Worm (Caenorhabditis elegans) whole organism, young adult: ENCODE measurements around the gene lin-66.

Experiments
- C06A6.2 ChIP-seq: fragments of 200-800 bp; sonication (Bioruptor generic); conservative IDR thresholded peaks from 2 replicates; pipeline ENCODE4 v1.3.6; 2022; ENCODE audit warnings: missing genetic modification characterization, missing compliant biosample characterization
- C17E4.6 ChIP-seq: fragments of 200-800 bp; sonication (Bioruptor generic); IDR thresholded peaks from 2 replicates; pipeline ENCODE4 v1.3.6; 2022; ENCODE audit warnings: missing genetic modification reagents, missing genetic modification characterization, missing compliant biosample characterization
- D2030.7 ChIP-seq: fragments of 200-800 bp; sonication (Bioruptor generic); IDR thresholded peaks from 2 replicates; pipeline ENCODE4 v1.3.6; 2022; ENCODE audit warnings: missing genetic modification reagents, missing genetic modification characterization, missing compliant biosample characterization
- F10E7.11 ChIP-seq: sonication (generic microtip); optimal IDR thresholded peaks from 2 replicates; lab custom pipeline; 2017; ENCODE audit warnings: mild to moderate bottlenecking, missing genetic modification characterization, moderate library complexity, missing compliant biosample characterization
- F23B12.7 ChIP-seq: sonication (generic microtip); optimal IDR thresholded peaks from 2 replicates; lab custom pipeline; 2017; ENCODE audit warnings: missing genetic modification characterization, mild to moderate bottlenecking, missing compliant biosample characterization, antibody characterized with exemption, moderate library complexity; ENCODE audit not compliant: insufficient read depth
- F33H1.4 ChIP-seq: fragments of 200-800 bp; sonication (Bioruptor generic); IDR thresholded peaks from 2 replicates; pipeline ENCODE4 v1.3.6; 2022; ENCODE audit warnings: missing genetic modification reagents, missing genetic modification characterization, missing compliant biosample characterization
- F37B4.10 ChIP-seq: fragments of 200-800 bp; sonication (Bioruptor generic); IDR thresholded peaks from 2 replicates; pipeline ENCODE4 v1.3.6; 2022; ENCODE audit warnings: missing genetic modification characterization, missing compliant biosample characterization
- F39B2.1 ChIP-seq: fragments of 200-800 bp; sonication (Bioruptor generic); IDR thresholded peaks from 2 replicates; pipeline ENCODE4 v1.3.6; 2022; ENCODE audit warnings: missing genetic modification reagents, missing genetic modification characterization, missing compliant biosample characterization
- F49E8.2 ChIP-seq: sonication (generic microtip); optimal IDR thresholded peaks from 3 replicates; lab custom pipeline; 2017; ENCODE audit warnings: missing genetic modification characterization, mild to moderate bottlenecking, missing compliant biosample characterization, antibody characterized with exemption, moderate library complexity; ENCODE audit not compliant: insufficient read depth
- F52B5.7 ChIP-seq: sonication (generic microtip); optimal IDR thresholded peaks from 2 replicates; lab custom pipeline; 2016; ENCODE audit warnings: mild to moderate bottlenecking, missing genetic modification characterization, missing compliant biosample characterization
- K12H6.12 ChIP-seq: fragments of 200-800 bp; sonication (Bioruptor generic); optimal IDR thresholded peaks from 2 replicates; lab custom pipeline; 2018; ENCODE audit warnings: mild to moderate bottlenecking, missing genetic modification characterization, missing compliant biosample characterization
- Y53F4B.3 ChIP-seq: fragments of 200-800 bp; sonication (Bioruptor generic); IDR thresholded peaks from 2 replicates; pipeline ENCODE4 v1.3.6; 2022; ENCODE audit warnings: missing genetic modification reagents, missing genetic modification characterization, missing compliant biosample characterization
- Y53G8AR.9 ChIP-seq: fragments of 200-800 bp; sonication (Bioruptor generic); conservative IDR thresholded peaks from 2 replicates; pipeline ENCODE4 v1.3.6; 2022; ENCODE audit warnings: missing genetic modification reagents, missing genetic modification characterization, missing compliant biosample characterization
- Y67H2A.10 ChIP-seq: fragments of 200-800 bp; sonication (Bioruptor generic); conservative IDR thresholded peaks from 2 replicates; pipeline ENCODE4 v1.3.6; 2022; ENCODE audit warnings: missing genetic modification reagents, missing genetic modification characterization, missing compliant biosample characterization
- Y95B8A.8 ChIP-seq: fragments of 200-800 bp; sonication (Bioruptor generic); IDR thresholded peaks from 2 replicates; pipeline ENCODE4 v1.3.6; 2022; ENCODE audit warnings: missing genetic modification reagents, missing genetic modification characterization, missing compliant biosample characterization
- aptf-3 ChIP-seq: fragments of 200-800 bp; sonication (Bioruptor generic); IDR thresholded peaks from 2 replicates; pipeline ENCODE4 v1.3.6; 2022; ENCODE audit warnings: missing genetic modification characterization, missing compliant biosample characterization
- atf-7 ChIP-seq: sonication (generic microtip); optimal IDR thresholded peaks from 2 replicates; lab custom pipeline; 2017; ENCODE audit warnings: mild to moderate bottlenecking, missing genetic modification characterization, missing compliant biosample characterization
- attf-3 ChIP-seq: fragments of 200-800 bp; sonication (Bioruptor generic); conservative IDR thresholded peaks from 2 replicates; pipeline ENCODE4 v1.3.6; 2022; ENCODE audit warnings: missing genetic modification reagents, missing genetic modification characterization, missing compliant biosample characterization
- attf-5 ChIP-seq: fragments of 200-800 bp; sonication (Bioruptor generic); optimal IDR thresholded peaks from 2 replicates; lab custom pipeline; 2018; ENCODE audit warnings: mild to moderate bottlenecking, missing genetic modification characterization, missing compliant biosample characterization
- cebp-1 ChIP-seq, 2 experiments: fragments of 200-800 bp in 1 of 2; sonication (Bioruptor generic) in 1 of 2; sonication (generic microtip) in 1 of 2; IDR thresholded peaks in 1 of 2; optimal IDR thresholded peaks in 1 of 2; 2 replicates each; pipeline versions ENCODE4 v1.3.6 to Lab custom; 2017 to 2022; ENCODE audit warnings: missing compliant biosample characterization in 2 of 2, missing genetic modification characterization in 2 of 2, mild to moderate bottlenecking in 1 of 2, missing genetic modification reagents in 1 of 2, moderate library complexity in 1 of 2
- ceh-58 ChIP-seq: fragments of 200-800 bp; sonication (Bioruptor generic); IDR thresholded peaks from 2 replicates; pipeline ENCODE4 v1.3.6; 2022; ENCODE audit warnings: missing genetic modification characterization, missing compliant biosample characterization
- ceh-91 ChIP-seq: fragments of 200-800 bp; sonication (Bioruptor generic); IDR thresholded peaks from 2 replicates; pipeline ENCODE4 v1.3.6; 2022; ENCODE audit warnings: missing genetic modification reagents, missing genetic modification characterization, missing compliant biosample characterization
- dox-1 ChIP-seq: fragments of 200-800 bp; sonication (Bioruptor generic); IDR thresholded peaks from 2 replicates; pipeline ENCODE4 v1.3.6; 2022; ENCODE audit warnings: missing genetic modification reagents, missing genetic modification characterization, missing compliant biosample characterization
- dpl-1 ChIP-seq: fragments of 150-350 bp; optimal IDR thresholded peaks from 2 replicates; lab custom pipeline; 2014; ENCODE audit warnings: missing biosample characterization, missing genetic modification reagents, missing genetic modification characterization
- efl-1 ChIP-seq: fragments of 150-350 bp; optimal IDR thresholded peaks from 2 replicates; lab custom pipeline; 2014; ENCODE audit warnings: missing biosample characterization, missing genetic modification reagents, missing genetic modification characterization
- egrh-3 ChIP-seq: fragments of 200-800 bp; sonication (Bioruptor generic); IDR thresholded peaks from 2 replicates; pipeline ENCODE4 v1.3.6; 2022; ENCODE audit warnings: missing genetic modification reagents, missing genetic modification characterization, missing compliant biosample characterization
- fkh-3 ChIP-seq: sonication (generic microtip); optimal IDR thresholded peaks from 2 replicates; lab custom pipeline; 2016; ENCODE audit warnings: mild to moderate bottlenecking, missing genetic modification characterization, missing compliant biosample characterization
- gei-17 ChIP-seq: fragments of 200-800 bp; sonication (Bioruptor generic); optimal IDR thresholded peaks from 2 replicates; lab custom pipeline; 2018; ENCODE audit warnings: mild to moderate bottlenecking, missing genetic modification characterization, missing compliant biosample characterization
- hrde-1 ChIP-seq: sonication (generic microtip); optimal IDR thresholded peaks from 2 replicates; lab custom pipeline; 2016; ENCODE audit warnings: missing genetic modification characterization, mild to moderate bottlenecking, missing compliant biosample characterization, moderate library complexity, missing genotype, missing genetic modification reagents, borderline replicate concordance
- hsf-1 ChIP-seq: fragments of 200-800 bp; sonication (Bioruptor generic); IDR thresholded peaks from 2 replicates; pipeline ENCODE4 v1.3.6; 2022; ENCODE audit warnings: missing genetic modification reagents, missing genetic modification characterization, missing compliant biosample characterization
- lag-1 ChIP-seq: fragments of 200-800 bp; sonication (Bioruptor generic); IDR thresholded peaks from 2 replicates; pipeline ENCODE4 v1.3.6; 2022; ENCODE audit warnings: missing genetic modification reagents, missing genetic modification characterization, missing compliant biosample characterization
- lin-26 ChIP-seq: fragments of 200-800 bp; sonication (Bioruptor generic); IDR thresholded peaks from 2 replicates; pipeline ENCODE4 v1.3.6; 2022; ENCODE audit warnings: missing genetic modification reagents, missing genetic modification characterization, missing compliant biosample characterization
- lin-35 ChIP-seq, 3 experiments: fragments of 150-350 bp in 2 of 3; sonication (generic microtip) in 1 of 3; optimal IDR thresholded peaks; 2 replicates each; lab custom pipeline; 2014 to 2018; ENCODE audit warnings: missing biosample characterization in 3 of 3, missing genetic modification characterization in 3 of 3, missing genetic modification reagents in 3 of 3
- madf-3 ChIP-seq: fragments of 200-800 bp; sonication (Bioruptor generic); IDR thresholded peaks from 2 replicates; pipeline ENCODE4 v1.3.6; 2022; ENCODE audit warnings: missing genetic modification reagents, missing genetic modification characterization, missing compliant biosample characterization
- nfya-2 ChIP-seq: fragments of 200-800 bp; sonication (Bioruptor generic); IDR thresholded peaks from 2 replicates; pipeline ENCODE4 v1.3.6; 2022; ENCODE audit warnings: missing genetic modification reagents, missing genetic modification characterization, missing compliant biosample characterization
- nhr-120 ChIP-seq: fragments of 200-800 bp; sonication (Bioruptor generic); IDR thresholded peaks from 2 replicates; pipeline ENCODE4 v1.3.6; 2022; ENCODE audit warnings: missing genetic modification characterization, missing compliant biosample characterization
- nhr-179 ChIP-seq: sonication (generic microtip); optimal IDR thresholded peaks from 2 replicates; lab custom pipeline; 2016; ENCODE audit warnings: mild to moderate bottlenecking, missing genetic modification characterization, missing compliant biosample characterization
- nhr-90 ChIP-seq: sonication (generic microtip); optimal IDR thresholded peaks from 2 replicates; lab custom pipeline; 2016; ENCODE audit warnings: missing genotype, mild to moderate bottlenecking, missing genetic modification characterization, missing compliant biosample characterization
- sea-2 ChIP-seq: fragments of 200-800 bp; sonication (Bioruptor generic); IDR thresholded peaks from 2 replicates; pipeline ENCODE4 v1.3.6; 2022; ENCODE audit warnings: missing genetic modification characterization, missing compliant biosample characterization
- snpc-1.3 ChIP-seq: sonication (generic microtip); optimal IDR thresholded peaks from 2 replicates; lab custom pipeline; 2017; ENCODE audit warnings: missing genetic modification characterization, mild to moderate bottlenecking, missing compliant biosample characterization, antibody characterized with exemption, moderate library complexity, missing genotype, missing genetic modification reagents; ENCODE audit not compliant: insufficient read depth
- somi-1 ChIP-seq: fragments of 200-800 bp; sonication (Bioruptor generic); optimal IDR thresholded peaks from 2 replicates; lab custom pipeline; 2018; ENCODE audit warnings: mild to moderate bottlenecking, missing genetic modification characterization, missing compliant biosample characterization
- tbp1 ChIP-seq: fragments of 200-800 bp; sonication (Bioruptor generic); optimal IDR thresholded peaks from 2 replicates; lab custom pipeline; 2018; ENCODE audit warnings: mild to moderate bottlenecking, missing genetic modification characterization, missing compliant biosample characterization
- unc-130 ChIP-seq: sonication (generic microtip); optimal IDR thresholded peaks from 2 replicates; lab custom pipeline; 2016; ENCODE audit warnings: missing genetic modification reagents, missing genetic modification characterization, missing compliant biosample characterization
- xnd-1 ChIP-seq: sonication (generic microtip); optimal IDR thresholded peaks from 2 replicates; lab custom pipeline; 2016; ENCODE audit warnings: missing genotype, missing genetic modification reagents, missing genetic modification characterization, missing compliant biosample characterization
- zim-3 ChIP-seq: sonication (generic microtip); optimal IDR thresholded peaks from 2 replicates; lab custom pipeline; 2017; ENCODE audit warnings: mild to moderate bottlenecking, missing genetic modification characterization, moderate library complexity, missing compliant biosample characterization
- ztf-18 ChIP-seq: sonication (generic microtip); optimal IDR thresholded peaks from 2 replicates; lab custom pipeline; 2016; ENCODE audit warnings: missing genotype, mild to moderate bottlenecking, missing genetic modification characterization, missing compliant biosample characterization

Gene lin-66

DNA sequence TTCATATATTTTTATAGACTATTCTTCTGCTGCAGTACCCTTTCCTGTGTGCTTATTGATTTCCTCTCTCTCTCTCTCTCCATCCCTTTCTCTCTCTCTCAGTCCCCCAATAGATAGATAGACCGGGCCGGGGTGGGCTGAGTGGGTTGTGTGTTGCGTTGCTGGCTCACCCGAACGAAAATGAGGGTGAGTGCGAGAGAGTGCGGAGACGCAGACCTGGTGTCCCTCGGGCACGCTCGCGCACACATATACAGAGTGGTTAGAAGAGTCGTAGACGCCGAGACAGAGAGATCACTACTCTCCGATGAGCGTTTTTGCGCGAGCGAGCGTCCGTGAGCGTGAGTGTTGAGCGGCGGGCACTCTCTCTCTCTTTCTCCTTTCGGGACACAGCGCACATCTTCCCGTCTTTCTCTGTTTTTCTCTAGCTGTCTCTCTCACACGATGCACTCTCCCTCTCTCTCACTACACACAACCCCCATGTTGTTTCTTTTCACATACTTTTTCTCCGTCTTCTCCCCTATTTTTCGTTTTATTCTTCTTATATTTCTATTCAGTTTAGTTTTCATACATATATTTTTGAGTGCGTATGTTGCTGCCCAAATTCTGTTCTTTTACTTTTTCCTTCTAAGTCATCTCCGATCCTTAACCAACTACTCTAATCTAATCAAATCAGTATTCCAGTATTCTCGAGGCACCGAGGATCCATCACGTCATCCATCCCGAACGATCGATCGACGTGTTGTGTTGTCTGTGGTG is at the start of gene lin-66:
lin-66 (plus strand) TSS at position 672 of the 756 bp plus-strand sequence.
- TF ChIP-seq sea-2 (GFP tag; lab: Robert Waterston, UW) (0 out of 2 replicates have a peak, but pooled peaks have one; percentile 23), hrde-1 (tag; lab: Kevin White, UChicago) (no peak), F33H1.4 (peak; percentile 53), lin-35 (GFP tag; optimal IDR thresholded peaks at IDR 0.05; lab: Kevin White, UChicago) (no peak), Y95B8A.8 (GFP tag; lab: Robert Waterston, UW) (no peak), F23B12.7 (tag; lab: Kevin White, UChicago) (peak; percentile 43), attf-5 (GFP tag; lab: Kevin White, UChicago) (peak; percentile 94), K12H6.12 (tag; lab: Kevin White, UChicago) (peak; percentile 96), dpl-1 (GFP tag; lab: Kevin White, UChicago) (no peak), Y53G8AR.9 (GFP tag; lab: Robert Waterston, UW) (peak; percentile 69; the same call in 1 of the 2 replicates), efl-1 (GFP tag; lab: Kevin White, UChicago) (no peak), ceh-91 (GFP tag; lab: Robert Waterston, UW) (no peak), snpc-1.3 (tag; lab: Kevin White, UChicago) (no peak), somi-1 (GFP tag; lab: Kevin White, UChicago) (peak; percentile 68), xnd-1 (tag; lab: Kevin White, UChicago) (no peak), attf-3 (GFP tag; lab: Robert Waterston, UW) (no peak), Y53F4B.3 (GFP tag; lab: Robert Waterston, UW) (no peak), C17E4.6 (GFP tag; lab: Robert Waterston, UW) (peak; percentile 38; the same call in 1 of the 2 replicates), F37B4.10 (no peak), F10E7.11 (tag; lab: Kevin White, UChicago) (no peak), fkh-3 (no peak), egrh-3 (GFP tag; lab: Robert Waterston, UW) (peak; percentile 88), tbp1 (GFP tag; lab: Kevin White, UChicago) (peak; percentile 53), C06A6.2 (GFP tag; lab: Robert Waterston, UW) (peak; percentile 68), F49E8.2 (no peak), madf-3 (GFP tag; lab: Robert Waterston, UW) (0 out of 2 replicates have a peak, but pooled peaks have one; percentile 48), lag-1 (GFP tag; lab: Robert Waterston, UW) (no peak), aptf-3 (GFP tag; lab: Robert Waterston, UW) (0 out of 2 replicates have a peak, but pooled peaks have one; percentile 44), nhr-120 (GFP tag; lab: Robert Waterston, UW) (no peak), nhr-179 (tag; lab: Kevin White, UChicago) (no peak), hsf-1 (peak; percentile 60; the same call in 1 of the 2 replicates), gei-17 (GFP tag; lab: Kevin White, UChicago) (peak; percentile 52), lin-26 (GFP tag; lab: Robert Waterston, UW) (peak; percentile 75; the same call in 1 of the 2 replicates), zim-3 (tag; lab: Kevin White, UChicago) (no peak), F52B5.7 (tag; lab: Kevin White, UChicago) (peak; percentile 70), D2030.7 (GFP tag; lab: Robert Waterston, UW) (no peak), ceh-58 (GFP tag; lab: Robert Waterston, UW) (0 out of 2 replicates have a peak, but pooled peaks have one; percentile 65), cebp-1 (GFP tag; IDR thresholded peaks at IDR 0.05; lab: Robert Waterston, UW) (peak; percentile 66), cebp-1 (tag; optimal IDR thresholded peaks at IDR 0.05; lab: Kevin White, UChicago) (peak; percentile 88), unc-130 (GFP tag; lab: Kevin White, UChicago) (no peak), ztf-18 (tag; lab: Kevin White, UChicago) (peak; percentile 84), nhr-90 (tag; lab: Kevin White, UChicago) (peak; percentile 69), nfya-2 (GFP tag; lab: Robert Waterston, UW) (no peak), F39B2.1 (GFP tag; lab: Robert Waterston, UW) (no peak), Y67H2A.10 (GFP tag; lab: Robert Waterston, UW) (peak; percentile 84), atf-7 (tag; lab: Kevin White, UChicago) (peak; percentile 72), dox-1 (GFP tag; lab: Robert Waterston, UW) (peak; percentile 86)
